Worm (Caenorhabditis elegans) whole organism, young adult: ENCODE measurements around the gene F22E5.1.

ENCODE experiments used
- B0019.2 ChIP-seq: fragments of 200-800 bp; sonication (Bioruptor generic); conservative IDR thresholded peaks from 2 replicates; pipeline ENCODE4 v1.3.6; 2022; ENCODE audit warnings: missing genetic modification reagents, missing genetic modification characterization, missing compliant biosample characterization
- D2030.7 ChIP-seq: fragments of 200-800 bp; sonication (Bioruptor generic); IDR thresholded peaks from 2 replicates; pipeline ENCODE4 v1.3.6; 2022; ENCODE audit warnings: missing genetic modification reagents, missing genetic modification characterization, missing compliant biosample characterization
- Y53F4B.3 ChIP-seq: fragments of 200-800 bp; sonication (Bioruptor generic); IDR thresholded peaks from 2 replicates; pipeline ENCODE4 v1.3.6; 2022; ENCODE audit warnings: missing genetic modification reagents, missing genetic modification characterization, missing compliant biosample characterization
- ceh-79 ChIP-seq: sonication (generic microtip); optimal IDR thresholded peaks from 2 replicates; lab custom pipeline; 2017; ENCODE audit warnings: mild to moderate bottlenecking, missing genetic modification characterization, missing compliant biosample characterization
- ekl-4 ChIP-seq: fragments of 200-800 bp; sonication (Bioruptor generic); IDR thresholded peaks from 2 replicates; pipeline ENCODE4 v1.3.6; 2022; ENCODE audit warnings: missing genetic modification reagents, missing genetic modification characterization, missing compliant biosample characterization
- lsl-1 ChIP-seq: fragments of 200-800 bp; sonication (Bioruptor generic); optimal IDR thresholded peaks from 2 replicates; lab custom pipeline; 2018; ENCODE audit warnings: mild to moderate bottlenecking, missing genetic modification characterization, moderate library complexity, missing compliant biosample characterization
- madf-6 ChIP-seq: fragments of 200-800 bp; sonication (Bioruptor generic); IDR thresholded peaks from 2 replicates; pipeline ENCODE4 v1.3.6; 2022; ENCODE audit warnings: missing genetic modification reagents, missing genetic modification characterization, missing compliant biosample characterization
- nhr-179 ChIP-seq: sonication (generic microtip); optimal IDR thresholded peaks from 2 replicates; lab custom pipeline; 2016; ENCODE audit warnings: mild to moderate bottlenecking, missing genetic modification characterization, missing compliant biosample characterization
- pha-4 ChIP-seq: fragments of 150-350 bp; sonication (generic microtip); optimal IDR thresholded peaks from 2 replicates; lab custom pipeline; 2014; ENCODE audit warnings: missing biosample characterization, missing genetic modification reagents, missing genetic modification characterization
- snpc-4 ChIP-seq, 5 experiments: fragments of 150-350 bp in 1 of 5; sonication (generic microtip) in 4 of 5; optimal IDR thresholded peaks; 2 replicates each; lab custom pipeline; 2014 to 2018; ENCODE audit warnings: missing genetic modification characterization in 5 of 5, missing biosample characterization in 3 of 5, antibody characterized with exemption in 2 of 5, mild to moderate bottlenecking in 2 of 5, missing compliant biosample characterization in 2 of 5, missing genotype in 2 of 5, moderate library complexity in 2 of 5, missing genetic modification reagents in 1 of 5

DNA sequence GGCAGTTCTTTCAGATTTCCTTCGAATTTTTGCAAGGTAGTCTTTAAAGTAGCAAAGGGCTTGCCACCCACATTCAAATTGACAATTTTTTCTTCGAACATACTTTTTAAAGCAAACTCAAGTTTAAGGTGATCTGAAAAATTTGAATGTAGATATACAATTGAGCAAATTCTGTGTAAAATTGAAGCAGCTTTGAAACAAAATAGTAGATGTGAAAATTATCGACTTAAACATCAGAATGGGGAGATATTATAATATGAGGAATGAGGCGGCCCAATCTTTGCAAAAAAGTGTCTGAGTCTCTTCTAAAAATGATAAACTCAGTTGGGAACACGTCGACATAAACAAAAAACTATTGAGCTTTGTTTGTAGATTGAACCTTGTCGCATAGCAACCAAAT, 29.1 kb upstream of the F22E5.1 start, which contains the start of gene F22E5.11:
- no peak for TF ChIP-seq ceh-79 (tag; lab: Kevin White, UChicago)
- TF ChIP-seq Y53F4B.3 (GFP tag; lab: Robert Waterston, UW) = no peak
- TF ChIP-seq nhr-179 (tag; lab: Kevin White, UChicago) = no peak
- TF ChIP-seq snpc-4 (GFP tag; optimal IDR thresholded peaks at IDR 0.05; lab: Kevin White, UChicago) = no peak
- TF ChIP-seq snpc-4 (tag; optimal IDR thresholded peaks at IDR 0.05; lab: Kevin White, UChicago) = no peak
- TF ChIP-seq D2030.7 (GFP tag; lab: Robert Waterston, UW) = no peak
- no peak for TF ChIP-seq B0019.2
- TF ChIP-seq ekl-4 = no peak
- no peak for TF ChIP-seq madf-6
- no peak for TF ChIP-seq pha-4
- TF ChIP-seq lsl-1 (GFP tag; lab: Kevin White, UChicago) = no peak
